Worm (Caenorhabditis elegans) whole organism, L3 larva: ENCODE measurements around the gene F26F12.3.
A peak's percentile ranks its signal among the peaks of the same experiment; 100 is the strongest.

Experiments
- aly-2 ChIP-seq: fragments of 150-350 bp; optimal IDR thresholded peaks from 2 replicates; lab custom pipeline; 2014; ENCODE audit warnings: missing biosample characterization, missing genetic modification characterization
- ceh-16 ChIP-seq: sonication (generic microtip); optimal IDR thresholded peaks from 2 replicates; lab custom pipeline; 2017; ENCODE audit warnings: missing biosample characterization, missing genetic modification characterization
- ceh-82 ChIP-seq: fragments of 150-350 bp; optimal IDR thresholded peaks from 2 replicates; lab custom pipeline; 2014; ENCODE audit warnings: missing biosample characterization, missing genetic modification characterization
- egl-27 ChIP-seq: sonication (generic microtip); optimal IDR thresholded peaks from 4 replicates; lab custom pipeline; 2017; ENCODE audit warnings: missing biosample characterization, missing genetic modification reagents, missing genetic modification characterization
- egl-5 ChIP-seq: fragments of 150-350 bp; optimal IDR thresholded peaks from 2 replicates; lab custom pipeline; 2017; ENCODE audit warnings: missing biosample characterization, missing genetic modification reagents, missing genetic modification characterization, inconsistent platforms
- elt-1 ChIP-seq: fragments of 150-350 bp; optimal IDR thresholded peaks from 2 replicates; lab custom pipeline; 2014; ENCODE audit warnings: missing biosample characterization, missing genetic modification characterization
- elt-2 ChIP-seq: sonication (generic microtip); optimal IDR thresholded peaks from 2 replicates; lab custom pipeline; 2016; ENCODE audit warnings: missing genetic modification reagents, mild to moderate bottlenecking, missing genetic modification characterization, missing compliant biosample characterization
- elt-3 ChIP-seq, 3 experiments: fragments of 150-350 bp in 1 of 3; sonication (generic microtip) in 2 of 3; optimal IDR thresholded peaks; 2 replicates in 2 of 3; 4 replicates in 1 of 3; lab custom pipeline; 2014 to 2017; ENCODE audit warnings: missing biosample characterization in 3 of 3, missing genetic modification characterization in 3 of 3
- fkh-10 ChIP-seq: sonication (generic microtip); optimal IDR thresholded peaks from 2 replicates; lab custom pipeline; 2017; ENCODE audit warnings: missing biosample characterization, missing genetic modification reagents, missing genetic modification characterization
- fkh-2 ChIP-seq: fragments of 150-350 bp; optimal IDR thresholded peaks from 2 replicates; lab custom pipeline; 2014; ENCODE audit warnings: missing biosample characterization, missing genetic modification reagents, missing genetic modification characterization
- fos-1 ChIP-seq: fragments of 150-350 bp; optimal IDR thresholded peaks from 2 replicates; lab custom pipeline; 2014; ENCODE audit warnings: missing biosample characterization, missing genetic modification characterization
- jun-1 ChIP-seq: fragments of 150-350 bp; optimal IDR thresholded peaks from 2 replicates; lab custom pipeline; 2014; ENCODE audit warnings: missing biosample characterization, missing genetic modification reagents, missing genetic modification characterization
- lin-39 ChIP-seq: fragments of 150-350 bp; optimal IDR thresholded peaks from 2 replicates; lab custom pipeline; 2018; ENCODE audit warnings: missing biosample characterization, missing genetic modification reagents, missing genetic modification characterization
- lsy-12 ChIP-seq: sonication (generic microtip); optimal IDR thresholded peaks from 2 replicates; lab custom pipeline; 2016; ENCODE audit warnings: mild to moderate bottlenecking, missing genetic modification characterization, missing compliant biosample characterization
- mml-1 ChIP-seq: fragments of 150-350 bp; sonication (generic microtip); optimal IDR thresholded peaks from 3 replicates; lab custom pipeline; 2014; ENCODE audit warnings: missing biosample characterization, missing genetic modification characterization
- nfya-1 ChIP-seq: sonication (generic microtip); optimal IDR thresholded peaks from 2 replicates; lab custom pipeline; 2017; ENCODE audit warnings: missing genetic modification characterization, mild to moderate bottlenecking, missing compliant biosample characterization, antibody characterized with exemption, moderate library complexity; ENCODE audit not compliant: insufficient read depth
- nhr-11 ChIP-seq: fragments of 150-350 bp; optimal IDR thresholded peaks from 2 replicates; lab custom pipeline; 2014; ENCODE audit warnings: missing biosample characterization, missing genetic modification characterization
- nhr-12 ChIP-seq: fragments of 150-350 bp; optimal IDR thresholded peaks from 2 replicates; lab custom pipeline; 2014; ENCODE audit warnings: missing biosample characterization, missing genetic modification characterization
- nhr-237 ChIP-seq: fragments of 150-350 bp; optimal IDR thresholded peaks from 2 replicates; lab custom pipeline; 2014; ENCODE audit warnings: missing biosample characterization, missing genetic modification characterization
- nhr-25 ChIP-seq: sonication (generic microtip); optimal IDR thresholded peaks from 2 replicates; lab custom pipeline; 2017; ENCODE audit warnings: missing biosample characterization, missing genetic modification characterization
- nhr-28 ChIP-seq: fragments of 150-350 bp; optimal IDR thresholded peaks from 2 replicates; lab custom pipeline; 2014; ENCODE audit warnings: missing biosample characterization, missing genetic modification characterization
- nhr-43 ChIP-seq: sonication (generic microtip); optimal IDR thresholded peaks from 2 replicates; lab custom pipeline; 2016; ENCODE audit warnings: mild to moderate bottlenecking, missing genetic modification characterization, missing compliant biosample characterization; ENCODE audit not compliant: poor library complexity, severe bottlenecking
- nhr-76 ChIP-seq: fragments of 150-350 bp; sonication (generic microtip); optimal IDR thresholded peaks from 5 replicates; lab custom pipeline; 2014; ENCODE audit warnings: missing biosample characterization, missing genetic modification characterization
- nhr-77 ChIP-seq: fragments of 150-350 bp; optimal IDR thresholded peaks from 2 replicates; lab custom pipeline; 2014; ENCODE audit warnings: missing biosample characterization, missing genetic modification characterization
- pha-4 ChIP-seq: fragments of 150-350 bp; optimal IDR thresholded peaks from 2 replicates; lab custom pipeline; 2014; ENCODE audit warnings: missing biosample characterization, missing genetic modification reagents, missing genetic modification characterization
- sea-2 ChIP-seq: fragments of 150-350 bp; sonication (generic microtip); optimal IDR thresholded peaks from 4 replicates; lab custom pipeline; 2014; ENCODE audit warnings: missing biosample characterization, missing genetic modification reagents, missing genetic modification characterization
- skn-1 ChIP-seq: fragments of 150-350 bp; optimal IDR thresholded peaks from 2 replicates; lab custom pipeline; 2014; ENCODE audit warnings: missing biosample characterization, missing genetic modification characterization
- snpc-4 ChIP-seq: fragments of 150-350 bp; optimal IDR thresholded peaks from 2 replicates; lab custom pipeline; 2014; ENCODE audit warnings: missing biosample characterization, missing genetic modification characterization
- unc-39 ChIP-seq: sonication (generic microtip); optimal IDR thresholded peaks from 4 replicates; lab custom pipeline; 2017; ENCODE audit warnings: missing biosample characterization, missing genetic modification characterization
- ztf-11 ChIP-seq: fragments of 150-350 bp; optimal IDR thresholded peaks from 2 replicates; lab custom pipeline; 2014; ENCODE audit warnings: missing biosample characterization, missing genetic modification characterization
- ztf-4 ChIP-seq: fragments of 150-350 bp; optimal IDR thresholded peaks from 2 replicates; lab custom pipeline; 2014; ENCODE audit warnings: missing biosample characterization, missing genetic modification characterization

The F26F12.3 gene

DNA sequence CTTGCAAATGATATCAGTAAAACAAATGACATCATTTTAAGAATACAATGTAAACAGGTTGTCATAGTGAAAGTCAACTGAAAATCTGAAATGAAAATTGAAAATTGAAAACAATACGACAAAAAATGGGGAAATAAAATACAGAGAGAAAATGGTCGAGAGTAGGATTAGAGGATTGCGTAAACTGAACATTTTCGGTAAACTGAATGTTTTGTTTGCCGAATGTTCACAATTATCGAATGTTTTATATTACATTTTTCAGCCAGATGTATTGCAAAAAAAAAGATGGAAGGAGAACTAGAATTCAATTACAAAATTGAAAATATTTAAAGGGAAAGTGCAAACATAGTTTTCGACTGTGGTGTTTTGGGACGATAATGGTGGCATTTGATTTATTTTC is 19.6 kb upstream of the F26F12.3 start, which contains the start of gene F26F12.5:
Gene F26F12.5, minus strand, starts transcription at position 101 of the 400 bp plus-strand sequence.
- TF ChIP-seq fkh-2 (no peak), nhr-76 (tag; lab: Kevin White, UChicago) (no peak), pha-4 (tag; lab: Kevin White, UChicago) (no peak), skn-1 (tag; lab: Kevin White, UChicago) (no peak), egl-5 (tag; lab: Kevin White, UChicago) (no peak)

DNA sequence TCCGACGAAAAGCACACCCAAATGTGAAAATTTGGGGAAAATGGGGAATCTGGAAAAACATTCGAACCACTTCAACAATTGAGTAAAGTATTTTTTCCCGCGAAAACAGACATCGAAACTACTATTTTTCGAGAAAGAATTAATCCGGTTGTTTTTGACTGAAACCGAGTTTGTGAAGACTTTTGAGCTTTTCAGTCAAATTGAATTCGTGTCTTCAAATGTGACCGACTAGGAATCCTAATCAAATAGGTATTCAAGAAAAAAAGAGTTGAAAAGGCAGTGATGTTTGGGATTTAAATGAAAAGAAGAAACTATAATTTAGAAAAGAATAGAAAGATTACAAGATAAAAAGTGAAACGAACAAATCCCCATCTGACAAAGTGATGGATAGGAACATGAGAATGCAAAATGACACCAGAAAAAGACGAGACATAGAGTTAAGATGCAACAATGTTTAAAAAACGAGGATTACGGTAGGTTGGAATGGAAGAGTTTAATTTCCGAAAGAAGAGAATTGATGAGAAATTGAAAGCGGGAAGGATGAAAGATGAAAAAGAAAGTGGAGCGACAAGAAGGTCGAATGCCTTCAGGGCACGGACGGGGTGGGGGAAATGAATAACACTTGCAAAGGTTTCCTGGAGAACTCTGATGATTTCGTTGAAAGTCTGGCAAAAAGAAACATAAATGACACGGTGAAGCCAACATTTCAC is 17.1 kb upstream of the F26F12.3 start, which contains the start of gene F26F12.8:
Gene F26F12.8, minus strand, starts transcription at position 51 of the 710 bp plus-strand sequence.
- TF ChIP-seq fkh-2 = no peak
- no peak for TF ChIP-seq pha-4 (tag; lab: Kevin White, UChicago)
- TF ChIP-seq jun-1 = no peak
- TF ChIP-seq nhr-12 (tag; lab: Kevin White, UChicago) = no peak
- TF ChIP-seq elt-1 (tag; lab: Kevin White, UChicago) = peak; percentile 58
- no peak for TF ChIP-seq fos-1 (tag; lab: Kevin White, UChicago)
- no peak for TF ChIP-seq ztf-11
- no peak for TF ChIP-seq lin-39 (tag; lab: Kevin White, UChicago)

DNA sequence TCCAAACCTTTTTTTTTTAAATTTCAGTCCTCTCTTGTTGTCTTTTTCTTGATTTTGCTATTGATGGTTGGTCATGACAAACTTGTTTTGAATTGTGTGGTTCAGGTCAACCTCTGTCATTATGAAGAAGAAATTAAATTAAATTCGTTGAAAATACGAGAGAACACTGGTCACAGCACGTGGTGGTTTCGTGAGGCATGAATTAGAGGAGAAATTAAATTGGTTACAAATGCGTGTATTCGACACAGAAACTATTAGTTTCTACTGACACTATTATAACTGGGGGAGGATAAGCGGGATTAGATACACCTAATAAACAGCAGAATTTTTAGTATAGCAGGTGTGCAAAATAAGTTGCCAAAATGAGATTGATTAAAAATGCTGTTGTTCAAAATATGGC is 6.6 kb upstream of the F26F12.3 start:
- TF ChIP-seq nhr-76 (tag; lab: Kevin White, UChicago) (no peak), jun-1 (no peak), nhr-28 (tag; lab: Kevin White, UChicago) (no peak), nfya-1 (tag; lab: Kevin White, UChicago) (no peak), ceh-16 (no peak), sea-2 (GFP tag; lab: Kevin White, UChicago) (no peak), nhr-43 (tag; lab: Kevin White, UChicago) (no peak), elt-3 (tag; optimal IDR thresholded peaks at IDR 0.05; lab: Kevin White, UChicago) (no peak), unc-39 (no peak), nhr-25 (tag; lab: Kevin White, UChicago) (no peak), aly-2 (tag; lab: Kevin White, UChicago) (no peak)

DNA sequence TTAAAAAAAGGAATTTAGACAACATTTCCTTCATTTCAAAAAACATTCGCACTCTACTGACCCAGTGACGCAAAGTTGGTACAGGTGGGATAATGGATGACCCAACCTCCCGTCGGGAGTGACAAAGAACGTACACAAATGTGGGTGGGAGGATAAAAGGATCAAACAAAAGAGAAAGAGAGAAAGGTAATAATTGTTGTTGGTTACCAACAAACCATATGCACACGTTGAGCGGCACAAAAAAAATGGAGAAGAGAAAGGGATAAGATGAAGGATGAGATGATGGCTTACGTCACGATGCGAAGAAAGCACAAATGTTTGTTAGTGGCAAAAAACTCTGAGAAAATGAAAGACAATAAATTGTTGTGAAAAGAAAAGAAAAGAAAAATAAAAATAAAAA is 6.1 kb upstream of the F26F12.3 start:
- peak; percentile 32 for TF ChIP-seq lin-39 (tag; lab: Kevin White, UChicago)
- TF ChIP-seq ztf-11 = no peak
- peak; percentile 60 for TF ChIP-seq pha-4 (tag; lab: Kevin White, UChicago)
- no peak for TF ChIP-seq egl-27 (tag; lab: Kevin White, UChicago)

DNA sequence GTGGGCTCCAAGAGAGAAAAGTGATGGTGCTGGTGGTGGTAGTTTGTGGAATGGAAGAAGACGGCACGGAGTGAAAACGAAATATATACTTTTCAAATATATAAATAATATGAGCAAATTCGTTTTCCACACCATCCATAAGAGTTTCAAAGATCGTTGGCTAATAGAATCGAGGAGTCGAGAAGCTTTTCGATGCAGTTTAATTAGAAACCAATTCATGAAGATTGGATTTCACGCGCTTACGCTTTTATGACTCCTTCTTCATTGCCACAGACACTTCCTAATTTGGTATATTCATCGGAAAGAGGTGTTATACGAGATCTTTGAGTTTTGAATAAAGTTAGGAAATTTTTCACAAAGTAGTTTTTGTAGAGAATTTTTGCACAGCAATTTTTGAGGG is 5.2 kb upstream of the F26F12.3 start:
- no peak for TF ChIP-seq snpc-4 (tag; lab: Kevin White, UChicago)
- no peak for TF ChIP-seq nhr-11 (tag; lab: Kevin White, UChicago)
- TF ChIP-seq mml-1 (tag; lab: Kevin White, UChicago) = no peak
- no peak for TF ChIP-seq aly-2 (tag; lab: Kevin White, UChicago)
- TF ChIP-seq ztf-4 (tag; lab: Kevin White, UChicago) = no peak
- no peak for TF ChIP-seq ceh-82
- TF ChIP-seq, all 47 proteins: peak for 0

DNA sequence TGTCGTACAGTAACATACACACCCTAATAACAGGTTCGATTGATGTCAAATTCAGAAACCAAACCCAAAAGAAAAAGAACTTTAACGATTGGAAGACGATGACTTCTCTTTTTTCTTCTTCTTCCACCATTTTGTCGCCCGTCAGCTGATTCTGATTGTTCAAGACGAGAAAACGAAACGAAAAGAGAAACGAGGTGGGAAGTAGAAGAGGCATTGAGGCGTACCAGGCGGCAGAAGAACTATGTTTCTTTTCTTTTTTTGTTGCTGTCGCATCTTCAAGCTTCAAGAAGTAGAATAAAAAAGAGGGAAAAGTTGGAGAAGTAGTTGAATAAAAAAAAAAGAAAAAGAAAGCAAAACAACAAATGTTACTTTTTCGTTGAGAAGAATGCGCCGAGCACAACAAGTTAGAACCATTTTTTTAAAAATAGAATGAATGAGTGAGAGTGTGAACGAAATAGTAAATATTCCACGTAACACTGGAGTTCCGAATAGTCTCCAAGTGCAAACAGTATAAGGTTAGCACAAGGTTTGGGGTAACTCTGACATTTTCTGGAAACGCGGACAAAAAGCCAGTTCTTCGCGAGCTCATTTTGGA is 2.6 kb upstream of the F26F12.3 start:
- TF ChIP-seq egl-27 (tag; lab: Kevin White, UChicago) (no peak), nhr-237 (tag; lab: Kevin White, UChicago) (no peak), nhr-77 (tag; lab: Kevin White, UChicago) (no peak), pha-4 (tag; lab: Kevin White, UChicago) (peak; percentile 7), ceh-16 (no peak), nfya-1 (tag; lab: Kevin White, UChicago) (peak; percentile 4), lin-39 (tag; lab: Kevin White, UChicago) (no peak), nhr-43 (tag; lab: Kevin White, UChicago) (no peak), elt-2 (tag; lab: Kevin White, UChicago) (no peak), nhr-12 (tag; lab: Kevin White, UChicago) (no peak), fkh-2 (no peak), lsy-12 (no peak), fkh-10 (peak; percentile 44), ceh-82 (no peak), elt-3 (tag; optimal IDR thresholded peaks at IDR 0.05; lab: Kevin White, UChicago) (no peak), nhr-11 (tag; lab: Kevin White, UChicago) (no peak)
